Worm (Caenorhabditis elegans): ENCODE measurements around the gene skpo-1.
A peak's percentile ranks its signal among the peaks of the same experiment; 100 is the strongest.

Gene skpo-1

DNA sequence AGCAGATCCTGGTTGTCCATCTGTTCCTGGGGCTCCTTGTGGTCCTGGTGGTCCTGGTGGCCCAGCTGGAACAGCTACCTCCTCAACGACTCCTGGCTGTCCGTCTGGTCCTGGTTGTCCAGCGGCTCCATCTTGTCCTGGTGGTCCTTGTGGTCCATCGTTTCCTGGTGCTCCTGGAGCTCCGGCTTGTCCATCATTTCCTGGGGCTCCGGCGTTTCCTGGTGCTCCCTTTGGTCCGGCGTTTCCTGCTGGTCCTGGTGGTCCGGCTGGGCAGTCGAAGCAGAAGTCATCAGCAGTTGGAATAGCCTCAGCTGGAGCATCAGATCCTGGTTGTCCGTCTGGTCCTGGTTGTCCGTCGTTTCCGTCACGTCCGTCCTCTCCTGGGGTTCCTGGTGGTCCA, 46.2 kb downstream of the skpo-1 start:
- no peak for TF ChIP-seq ceh-31 (tag; optimal IDR thresholded peaks at IDR 0.05)
- peak; percentile 14 for TF ChIP-seq mec-3 (tag; optimal IDR thresholded peaks at IDR 0.05; ENCODE audit: borderline replicate concordance)
- no peak for TF ChIP-seq hlh-6 (tag; optimal IDR thresholded peaks at IDR 0.05)
- no peak for TF ChIP-seq unc-42 (tag; optimal IDR thresholded peaks at IDR 0.05)
- peak; percentile 25 for TF ChIP-seq fkh-6 (tag; optimal IDR thresholded peaks at IDR 0.05)
- peak; percentile 56 for TF ChIP-seq elt-4 (tag; optimal IDR thresholded peaks at IDR 0.05)
- no peak for TF ChIP-seq ceh-48 (tag; optimal IDR thresholded peaks at IDR 0.05)
- TF ChIP-seq pag-3 (tag; optimal IDR thresholded peaks at IDR 0.05; ENCODE audit: borderline replicate concordance): peak; percentile 16

DNA sequence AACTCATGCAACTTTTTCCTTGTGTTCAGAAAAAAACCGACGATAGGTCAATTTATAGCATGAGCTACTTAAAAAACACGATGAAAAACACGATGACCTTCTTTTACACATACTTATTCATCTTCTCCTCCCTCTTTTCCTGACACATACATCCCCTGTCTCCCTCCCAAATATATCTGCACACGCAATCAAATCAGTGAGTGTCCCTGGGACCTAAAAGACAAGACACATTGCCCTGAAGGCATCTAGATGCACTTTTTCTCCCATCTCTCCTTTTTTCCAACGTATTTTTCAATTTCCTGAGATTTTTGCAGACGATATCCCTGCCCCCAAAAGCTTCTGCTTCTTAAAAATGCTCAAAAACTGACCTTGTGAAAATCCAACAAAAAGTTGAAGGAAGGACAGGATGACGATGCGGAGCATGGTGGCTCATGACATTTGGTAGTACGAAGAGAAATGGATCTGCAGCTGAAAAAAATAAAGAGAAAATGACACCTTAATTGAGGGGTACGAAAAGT, 50.4 kb downstream of the skpo-1 start, which contains the start of gene C26D10.6:
Gene C26D10.6, minus strand, starts transcription at position 468 of the 518 bp plus-strand sequence.
- no peak for TF ChIP-seq lin-11 (tag; optimal IDR thresholded peaks at IDR 0.05)
- peak; percentile 69 for TF ChIP-seq unc-42 (tag; optimal IDR thresholded peaks at IDR 0.05)

DNA sequence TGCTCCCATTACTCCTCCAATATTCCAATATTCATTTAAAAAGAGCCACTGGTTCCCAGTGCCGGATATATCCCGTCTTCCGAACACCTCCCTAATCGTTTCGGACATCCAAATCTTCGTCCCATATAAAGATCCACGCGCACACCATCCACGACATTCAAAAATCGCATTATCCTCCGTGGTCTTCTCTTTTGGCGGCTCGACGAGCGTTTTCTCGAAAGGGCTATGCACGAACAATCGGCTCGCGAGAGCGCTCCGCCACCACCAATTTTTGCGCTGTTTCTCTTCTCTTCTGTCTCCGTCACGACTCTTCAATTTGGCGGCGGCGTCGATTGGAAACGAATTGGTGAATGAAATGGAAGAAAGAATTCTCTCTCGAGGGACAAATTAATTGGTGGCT, 51.4 kb downstream of the skpo-1 start:
- TF ChIP-seq ceh-31 (tag; optimal IDR thresholded peaks at IDR 0.05) (peak; percentile 22), unc-42 (tag; optimal IDR thresholded peaks at IDR 0.05) (peak; percentile 74), elt-4 (tag; optimal IDR thresholded peaks at IDR 0.05) (no peak)
